Fruit fly (Drosophila melanogaster) whole organism, embryonic: Measurements from ENCODE around the gene H2.0.

Experiments
- Blimp-1 ChIP-seq: fragments of 200-800 bp; sonication (Bioruptor generic); optimal IDR thresholded peaks from 3 replicates; lab custom pipeline; 2018; ENCODE audit warnings: missing biosample characterization, missing genetic modification characterization, mild to moderate bottlenecking, moderate library complexity, missing genetic modification reagents
- Bteb2 ChIP-seq: fragments of 200-800 bp; sonication (Bioruptor generic); optimal IDR thresholded peaks from 2 replicates; lab custom pipeline; 2016; ENCODE audit warnings: missing biosample characterization, missing genetic modification characterization
- CG14014 ChIP-seq: fragments of 200-800 bp; sonication (Bioruptor generic); IDR thresholded peaks from 2 replicates; pipeline ENCODE4 v1.3.6; 2022; ENCODE audit warnings: missing biosample characterization, missing genetic modification characterization
- CG14965 ChIP-seq: fragments of 200-800 bp; sonication (Bioruptor generic); optimal IDR thresholded peaks from 2 replicates; lab custom pipeline; 2016; ENCODE audit warnings: missing biosample characterization, missing genetic modification characterization, borderline replicate concordance
- CG16863 ChIP-seq: fragments of 200-800 bp; sonication (Bioruptor generic); optimal IDR thresholded peaks from 3 replicates; lab custom pipeline; 2016; ENCODE audit warnings: missing biosample characterization, missing genetic modification characterization
- CG17361 ChIP-seq: fragments of 200-800 bp; sonication (Bioruptor generic); IDR thresholded peaks from 3 replicates; pipeline ENCODE4 v1.3.6; 2022; ENCODE audit warnings: missing biosample characterization, missing genetic modification characterization
- CG18599 ChIP-seq: fragments of 200-800 bp; sonication (Bioruptor generic); optimal IDR thresholded peaks from 3 replicates; lab custom pipeline; 2017; ENCODE audit warnings: missing biosample characterization, missing genetic modification characterization, mild to moderate bottlenecking, moderate library complexity, missing genetic modification reagents
- CG2678 ChIP-seq: fragments of 200-800 bp; sonication (Bioruptor generic); optimal IDR thresholded peaks from 3 replicates; lab custom pipeline; 2019; ENCODE audit warnings: missing biosample characterization, mild to moderate bottlenecking, missing genetic modification characterization, moderate library complexity
- CG4360 ChIP-seq: fragments of 200-800 bp; sonication (Bioruptor generic); IDR thresholded peaks from 2 replicates; pipeline ENCODE4 v1.3.6; 2022; ENCODE audit warnings: missing biosample characterization, missing genetic modification characterization
- CG4617 ChIP-seq: fragments of 200-800 bp; sonication (Bioruptor generic); optimal IDR thresholded peaks from 3 replicates; lab custom pipeline; 2016; ENCODE audit warnings: missing biosample characterization, missing genetic modification characterization, borderline replicate concordance
- CG5180 ChIP-seq: fragments of 200-800 bp; sonication (Bioruptor generic); optimal IDR thresholded peaks from 3 replicates; lab custom pipeline; 2017; ENCODE audit warnings: missing biosample characterization, missing genetic modification characterization, mild to moderate bottlenecking, moderate library complexity, missing genetic modification reagents
- CG6683 ChIP-seq: fragments of 200-800 bp; sonication (Bioruptor generic); optimal IDR thresholded peaks from 2 replicates; lab custom pipeline; 2017; ENCODE audit warnings: missing biosample characterization, mild to moderate bottlenecking, missing genetic modification characterization, missing genetic modification reagents
- CG6765 ChIP-seq: fragments of 200-800 bp; sonication (Bioruptor generic); optimal IDR thresholded peaks from 3 replicates; lab custom pipeline; 2017; ENCODE audit warnings: missing biosample characterization, mild to moderate bottlenecking, missing genetic modification characterization
- CG7786 ChIP-seq: fragments of 200-800 bp; sonication (Bioruptor generic); optimal IDR thresholded peaks from 2 replicates; lab custom pipeline; 2016; ENCODE audit warnings: missing biosample characterization, missing genetic modification characterization
- CG8290 ChIP-seq, 3 experiments: fragments of 200-800 bp; sonication (Bioruptor generic); optimal IDR thresholded peaks; 2 replicates each; lab custom pipeline; 2016 to 2019; ENCODE audit warnings: missing biosample characterization in 3 of 3, missing genetic modification characterization in 3 of 3, mild to moderate bottlenecking in 2 of 3, moderate library complexity in 1 of 3
- CG8359 ChIP-seq: fragments of 200-800 bp; sonication (Bioruptor generic); optimal IDR thresholded peaks from 2 replicates; lab custom pipeline; 2017; ENCODE audit warnings: missing biosample characterization, mild to moderate bottlenecking, missing genetic modification characterization, borderline replicate concordance
- CG9609 ChIP-seq: fragments of 200-800 bp; sonication (Bioruptor generic); optimal IDR thresholded peaks from 3 replicates; lab custom pipeline; 2016; ENCODE audit warnings: missing biosample characterization, missing genetic modification characterization
- CoRest ChIP-seq: fragments of 200-800 bp; sonication (Bioruptor generic); optimal IDR thresholded peaks from 3 replicates; lab custom pipeline; 2018; ENCODE audit warnings: missing biosample characterization, mild to moderate bottlenecking, missing genetic modification characterization, moderate library complexity
- Dbx ChIP-seq: fragments of 200-800 bp; sonication (Bioruptor generic); IDR thresholded peaks from 3 replicates; pipeline ENCODE4 v1.3.6; 2022; ENCODE audit warnings: missing biosample characterization, missing genetic modification characterization
- Drgx ChIP-seq: fragments of 200-800 bp; sonication (Bioruptor generic); IDR thresholded peaks from 2 replicates; pipeline ENCODE4 v1.3.6; 2022; ENCODE audit warnings: missing biosample characterization, missing genetic modification characterization
- E2f1 ChIP-seq: fragments of 200-800 bp; sonication (Bioruptor generic); IDR thresholded peaks from 2 replicates; pipeline ENCODE4 v1.3.6; 2022; ENCODE audit warnings: missing biosample characterization, missing genetic modification characterization
- Gsc ChIP-seq: fragments of 200-800 bp; sonication (Bioruptor generic); IDR thresholded peaks from 2 replicates; pipeline ENCODE4 v1.3.6; 2022; ENCODE audit warnings: missing biosample characterization, missing genetic modification characterization
- HLH54F ChIP-seq: fragments of 200-800 bp; sonication (Bioruptor generic); optimal IDR thresholded peaks from 3 replicates; lab custom pipeline; 2016; ENCODE audit warnings: missing biosample characterization, missing genetic modification characterization
- Kr ChIP-seq: fragments of 200-800 bp; sonication (Bioruptor generic); optimal IDR thresholded peaks from 2 replicates; lab custom pipeline; 2017; ENCODE audit warnings: missing biosample characterization, mild to moderate bottlenecking, missing genetic modification characterization
- Mad ChIP-seq: fragments of 200-800 bp; sonication (Bioruptor generic); optimal IDR thresholded peaks from 2 replicates; lab custom pipeline; 2016; ENCODE audit warnings: missing biosample characterization, missing genetic modification characterization
- NfI ChIP-seq: fragments of 200-800 bp; sonication (Bioruptor generic); optimal IDR thresholded peaks from 3 replicates; lab custom pipeline; 2018; ENCODE audit warnings: missing biosample characterization, mild to moderate bottlenecking, missing genetic modification characterization, moderate library complexity
- Oli ChIP-seq: fragments of 200-800 bp; sonication (Bioruptor generic); optimal IDR thresholded peaks from 2 replicates; lab custom pipeline; 2018; ENCODE audit warnings: missing biosample characterization, mild to moderate bottlenecking, missing genetic modification characterization, moderate library complexity
- PHDP ChIP-seq: fragments of 200-800 bp; sonication (Bioruptor generic); optimal IDR thresholded peaks from 3 replicates; lab custom pipeline; 2018; ENCODE audit warnings: missing biosample characterization, mild to moderate bottlenecking, missing genetic modification characterization, moderate library complexity
- Ravus ChIP-seq: fragments of 200-800 bp; sonication (Bioruptor generic); IDR thresholded peaks from 2 replicates; pipeline ENCODE4 v1.3.6; 2022; ENCODE audit warnings: missing biosample characterization, missing genetic modification characterization
- Ssrp ChIP-seq: fragments of 200-800 bp; sonication (Bioruptor generic); optimal IDR thresholded peaks from 2 replicates; lab custom pipeline; 2018; ENCODE audit warnings: missing biosample characterization, mild to moderate bottlenecking, missing genetic modification characterization, moderate library complexity
- chif ChIP-seq, 2 experiments: fragments of 200-800 bp; sonication (Bioruptor generic); optimal IDR thresholded peaks; 3 replicates each; lab custom pipeline; 2016; ENCODE audit warnings: missing biosample characterization in 2 of 2, missing genetic modification characterization in 2 of 2
- cwo ChIP-seq: fragments of 200-800 bp; sonication (Bioruptor generic); optimal IDR thresholded peaks from 3 replicates; lab custom pipeline; 2017; ENCODE audit warnings: missing biosample characterization, missing genetic modification characterization, mild to moderate bottlenecking, moderate library complexity, missing genetic modification reagents
- dan ChIP-seq: fragments of 200-800 bp; sonication (Bioruptor generic); IDR thresholded peaks from 2 replicates; pipeline ENCODE4 v1.3.6; 2022; ENCODE audit warnings: missing biosample characterization, missing genetic modification characterization
- dmrt99B ChIP-seq: fragments of 200-800 bp; sonication (Bioruptor generic); optimal IDR thresholded peaks from 2 replicates; lab custom pipeline; 2018; ENCODE audit warnings: missing biosample characterization, mild to moderate bottlenecking, missing genetic modification characterization, moderate library complexity
- grau ChIP-seq: fragments of 200-800 bp; optimal IDR thresholded peaks from 3 replicates; lab custom pipeline; 2019; ENCODE audit warnings: missing biosample characterization, mild to moderate bottlenecking, missing genetic modification characterization, moderate library complexity
- gsb ChIP-seq: fragments of 200-800 bp; sonication (Bioruptor generic); IDR thresholded peaks from 2 replicates; pipeline ENCODE4 v1.3.6; 2022; ENCODE audit warnings: missing biosample characterization, missing genetic modification characterization
- klu ChIP-seq: fragments of 200-800 bp; sonication (Bioruptor generic); IDR thresholded peaks from 2 replicates; pipeline ENCODE4 v1.3.6; 2022; ENCODE audit warnings: missing biosample characterization, missing genetic modification characterization
- knrl ChIP-seq: fragments of 200-800 bp; sonication (Bioruptor generic); IDR thresholded peaks from 3 replicates; pipeline ENCODE4 v1.3.6; 2022; ENCODE audit warnings: missing biosample characterization, missing genetic modification characterization; ENCODE audit not compliant: partially characterized antibody
- lov ChIP-seq, 2 experiments: fragments of 200-800 bp in 1 of 2; fragments of >200 bp in 1 of 2; sonication (Bioruptor generic) in 1 of 2; IDR thresholded peaks in 1 of 2; optimal IDR thresholded peaks in 1 of 2; 2 replicates in 1 of 2; 3 replicates in 1 of 2; pipeline versions ENCODE4 v1.3.6 to Lab custom; 2017 to 2022; ENCODE audit warnings: missing biosample characterization in 1 of 2, missing genetic modification characterization in 1 of 2
- phol ChIP-seq: fragments of 200-800 bp; sonication (Bioruptor generic); optimal IDR thresholded peaks from 3 replicates; lab custom pipeline; 2018; ENCODE audit warnings: missing biosample characterization, mild to moderate bottlenecking, missing genetic modification characterization, moderate library complexity
- rib ChIP-seq: fragments of 200-800 bp; sonication (Bioruptor generic); IDR thresholded peaks from 2 replicates; pipeline ENCODE4 v1.3.6; 2022; ENCODE audit warnings: missing biosample characterization, missing genetic modification characterization
- salm ChIP-seq: fragments of 200-800 bp; sonication (Bioruptor generic); optimal IDR thresholded peaks from 2 replicates; lab custom pipeline; 2018; ENCODE audit warnings: missing biosample characterization, mild to moderate bottlenecking, missing genetic modification characterization
- sc ChIP-seq, 3 experiments: fragments of >200 bp in 2 of 3; fragments of 200-800 bp in 1 of 3; sonication (Bioruptor generic) in 1 of 3; optimal IDR thresholded peaks; 2 replicates in 2 of 3; 3 replicates in 1 of 3; lab custom pipeline; 2017; ENCODE audit warnings: mild to moderate bottlenecking in 1 of 3, missing biosample characterization in 1 of 3, missing genetic modification characterization in 1 of 3, missing genetic modification reagents in 1 of 3
- slbo ChIP-seq: fragments of 200-800 bp; sonication (Bioruptor generic); IDR thresholded peaks from 2 replicates; pipeline ENCODE4 v1.3.6; 2022; ENCODE audit warnings: missing biosample characterization, missing genetic modification characterization
- sr ChIP-seq: fragments of 200-800 bp; sonication (Bioruptor generic); IDR thresholded peaks from 3 replicates; pipeline ENCODE4 v1.3.6; 2022; ENCODE audit warnings: missing biosample characterization, missing genetic modification characterization
- vvl ChIP-seq: fragments of 200-800 bp; sonication (Bioruptor generic); IDR thresholded peaks from 2 replicates; pipeline ENCODE4 v1.3.6; 2022; ENCODE audit warnings: missing biosample characterization, missing genetic modification characterization
- wdn ChIP-seq: fragments of 200-800 bp; sonication (Bioruptor generic); IDR thresholded peaks from 2 replicates; pipeline ENCODE4 v1.3.6; 2022; ENCODE audit warnings: missing biosample characterization, missing genetic modification characterization
- zf30C ChIP-seq: fragments of 200-800 bp; sonication (Bioruptor generic); optimal IDR thresholded peaks from 3 replicates; lab custom pipeline; 2018; ENCODE audit warnings: missing biosample characterization, mild to moderate bottlenecking, missing genetic modification characterization

H2.0 gene

dm6 chr2L:6047528-6048160 lies 28.4 kb upstream of the H2.0 start, which contains the start of gene IPIP (continued):
- peak; percentile 34 for TF ChIP-seq HLH54F (GFP tag; lab: Kevin White, UChicago)
- TF ChIP-seq Kr = no peak
- no peak for TF ChIP-seq CG14965 (GFP tag; lab: Kevin White, UChicago)
- TF ChIP-seq NfI (GFP tag; lab: Kevin White, UChicago) = peak; percentile 51
- peak; percentile 83 for TF ChIP-seq knrl (GFP tag; lab: Robert Waterston, UW)
- peak; percentile 67 for TF ChIP-seq vvl (GFP tag; lab: Robert Waterston, UW)
- no peak for TF ChIP-seq dan (GFP tag; lab: Robert Waterston, UW)
- no peak for TF ChIP-seq Ssrp (tag; lab: Kevin White, UChicago)
- no peak for TF ChIP-seq CoRest (tag; lab: Kevin White, UChicago)
- peak; percentile 2 for TF ChIP-seq grau (tag; lab: Kevin White, UChicago)
- TF ChIP-seq CG18599 (GFP tag; lab: Kevin White, UChicago) = peak; percentile 15
- no peak for TF ChIP-seq Oli (tag; lab: Kevin White, UChicago)
- TF ChIP-seq CG17361 (GFP tag; lab: Robert Waterston, UW) = no peak
- TF ChIP-seq lov (optimal IDR thresholded peaks at IDR 0.05; lab: Kevin White, UChicago) = no peak
- peak; percentile 60; the same call in 1 of the 3 replicates for TF ChIP-seq lov (GFP tag; IDR thresholded peaks at IDR 0.05; lab: Robert Waterston, UW)
- peak in 1 of 2 experiments; percentile 24 for TF ChIP-seq chif (GFP tag; optimal IDR thresholded peaks at IDR 0.05; lab: Kevin White, UChicago)
- peak; percentile 89 for TF ChIP-seq CG4617 (GFP tag; lab: Kevin White, UChicago)
- no peak for TF ChIP-seq CG16863 (GFP tag; lab: Kevin White, UChicago)
- no peak for TF ChIP-seq CG4360 (GFP tag; lab: Robert Waterston, UW)
- TF ChIP-seq Mad = peak; percentile 6
- TF ChIP-seq sc (optimal IDR thresholded peaks at IDR 0.05; lab: Kevin White, UChicago) = no peak
- TF ChIP-seq sc (GFP tag; optimal IDR thresholded peaks at IDR 0.05; lab: Kevin White, UChicago) = no peak
- TF ChIP-seq CG14014 = no peak
- TF ChIP-seq CG2678 (tag; lab: Kevin White, UChicago) = peak; percentile 12
- no peak for TF ChIP-seq gsb (GFP tag; lab: Robert Waterston, UW)
- TF ChIP-seq dmrt99B (tag; lab: Kevin White, UChicago) = no peak
- TF ChIP-seq phol (tag; lab: Kevin White, UChicago) = peak; percentile 39
- TF ChIP-seq Dbx (GFP tag; lab: Robert Waterston, UW) = peak; percentile 52; the same call in 2 of the 3 replicates
- TF ChIP-seq CG6765 (GFP tag; lab: Kevin White, UChicago) = no peak
- no peak for TF ChIP-seq CG7786 (GFP tag; lab: Kevin White, UChicago)
- no peak for TF ChIP-seq CG8290 (GFP tag; optimal IDR thresholded peaks at IDR 0.05; lab: Kevin White, UChicago)
- peak in 1 of 2 experiments; percentile 66 for TF ChIP-seq CG8290 (tag; optimal IDR thresholded peaks at IDR 0.05; lab: Kevin White, UChicago)
- TF ChIP-seq zf30C (GFP tag; lab: Kevin White, UChicago) = no peak
- TF ChIP-seq CG5180 = no peak
- no peak for TF ChIP-seq CG6683 (GFP tag; lab: Kevin White, UChicago)
- peak; percentile 2 for TF ChIP-seq cwo (GFP tag; lab: Kevin White, UChicago)
- no peak for TF ChIP-seq CG8359 (GFP tag; lab: Kevin White, UChicago)
- no peak for TF ChIP-seq rib (GFP tag; lab: Robert Waterston, UW)
- peak; percentile 19 for TF ChIP-seq Blimp-1 (GFP tag; lab: Kevin White, UChicago)
- TF ChIP-seq E2f1 (GFP tag; lab: Robert Waterston, UW) = 0 out of 2 replicates have a peak, but pooled peaks have one; percentile 7
- TF ChIP-seq slbo (GFP tag; lab: Robert Waterston, UW) = peak; percentile 66
- TF ChIP-seq klu (GFP tag; lab: Robert Waterston, UW) = no peak
- TF ChIP-seq Drgx (GFP tag; lab: Robert Waterston, UW) = no peak
- 0 out of 3 replicates have a peak, but pooled peaks have one; percentile 3 for TF ChIP-seq sr (GFP tag; lab: Robert Waterston, UW)
- no peak for TF ChIP-seq PHDP (tag; lab: Kevin White, UChicago)
- no peak for TF ChIP-seq Gsc
- no peak for TF ChIP-seq CG9609 (GFP tag; lab: Kevin White, UChicago)
- no peak for TF ChIP-seq Ravus (GFP tag; lab: Robert Waterston, UW)
- TF ChIP-seq salm (tag; lab: Kevin White, UChicago) = no peak
- TF ChIP-seq wdn (GFP tag; lab: Robert Waterston, UW) = no peak
- TF ChIP-seq Bteb2 = no peak
